Fruit fly (Drosophila melanogaster): Measurements from ENCODE around the gene CG6184.
A peak's percentile ranks its signal among the peaks of the same experiment; 100 is the strongest.

Gene CG6184

DNA sequence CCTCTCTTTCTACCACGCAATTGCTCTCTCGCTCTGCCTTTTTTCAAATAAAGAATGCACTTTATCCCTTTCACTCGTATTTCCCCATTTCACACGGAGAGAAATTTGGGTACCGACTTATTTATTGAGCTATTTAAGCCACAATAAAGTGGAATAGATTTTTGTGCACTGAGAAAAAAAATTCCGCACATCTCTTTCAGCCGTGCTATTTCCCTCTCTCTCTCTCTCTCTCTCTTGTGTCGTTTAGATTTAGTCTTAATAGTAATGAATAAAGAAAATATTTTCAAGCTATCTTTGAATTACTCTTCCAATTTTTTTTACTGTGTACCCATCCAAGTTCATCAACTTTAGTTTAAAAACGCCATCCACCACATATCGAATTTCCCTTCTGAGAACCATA, 34.1 kb downstream of the CG6184 start (continued):
- TF ChIP-seq pnt (GFP tag; optimal IDR thresholded peaks at IDR 0.05) = peak; percentile 57
- TF ChIP-seq Dek (tag; optimal IDR thresholded peaks at IDR 0.05) = peak; percentile 33
- no peak for TF ChIP-seq CG8290 (GFP tag; optimal IDR thresholded peaks at IDR 0.05)
- TF ChIP-seq CG8290 (tag; optimal IDR thresholded peaks at IDR 0.05) = no peak
- no peak for TF ChIP-seq CG1602 (GFP tag; optimal IDR thresholded peaks at IDR 0.05)
- TF ChIP-seq chn (GFP tag; optimal IDR thresholded peaks at IDR 0.05) = peak; percentile 19
- TF ChIP-seq CG3163 (GFP tag; optimal IDR thresholded peaks at IDR 0.05) = peak; percentile 19
- no peak for TF ChIP-seq CG4328 (GFP tag; optimal IDR thresholded peaks at IDR 0.05)
- TF ChIP-seq CG3995 (GFP tag; optimal IDR thresholded peaks at IDR 0.05) = no peak
- TF ChIP-seq CG7745 (tag; optimal IDR thresholded peaks at IDR 0.05) = no peak
- TF ChIP-seq sr (GFP tag; IDR thresholded peaks at IDR 0.05) = no peak
- peak; percentile 10 for TF ChIP-seq cwo (GFP tag; optimal IDR thresholded peaks at IDR 0.05)
- TF ChIP-seq CG1832 (GFP tag; optimal IDR thresholded peaks at IDR 0.05) = no peak
- no peak for TF ChIP-seq CG12104 (GFP tag; optimal IDR thresholded peaks at IDR 0.05)
- TF ChIP-seq hth (optimal IDR thresholded peaks at IDR 0.05) = no peak
- TF ChIP-seq sd (tag; optimal IDR thresholded peaks at IDR 0.05) = no peak
- TF ChIP-seq E2f2 (GFP tag; IDR thresholded peaks at IDR 0.05) = no peak; the same call in 1 of the 2 replicates
- peak; percentile 27 for TF ChIP-seq CG6254 (GFP tag; optimal IDR thresholded peaks at IDR 0.05)
- peak; percentile 56 for TF ChIP-seq CG8944 (GFP tag; optimal IDR thresholded peaks at IDR 0.05)
- TF ChIP-seq sc (optimal IDR thresholded peaks at IDR 0.05) = no peak
- TF ChIP-seq sc (GFP tag; optimal IDR thresholded peaks at IDR 0.05) = peak; percentile 11
- no peak for TF ChIP-seq gcm (GFP tag; optimal IDR thresholded peaks at IDR 0.05)
- peak; percentile 6 for TF ChIP-seq nerfin-1 (tag; optimal IDR thresholded peaks at IDR 0.05)
- TF ChIP-seq CG15601 (tag; optimal IDR thresholded peaks at IDR 0.05) = peak; percentile 19
- TF ChIP-seq Lhr (GFP tag; optimal IDR thresholded peaks at IDR 0.05) = peak; percentile 10
- peak; percentile 44 for TF ChIP-seq Atf3 (GFP tag; optimal IDR thresholded peaks at IDR 0.05)
- peak; percentile 16 for TF ChIP-seq scrt (GFP tag; optimal IDR thresholded peaks at IDR 0.05)
- TF ChIP-seq CG16815 (GFP tag; optimal IDR thresholded peaks at IDR 0.05) = peak; percentile 14
- TF ChIP-seq CG7556 (GFP tag; optimal IDR thresholded peaks at IDR 0.05) = peak; percentile 21
- peak; percentile 18 for TF ChIP-seq jumu (GFP tag; optimal IDR thresholded peaks at IDR 0.05)
- no peak for TF ChIP-seq schlank (tag; optimal IDR thresholded peaks at IDR 0.05)
- no peak for TF ChIP-seq CG31365 (tag; optimal IDR thresholded peaks at IDR 0.05)
- peak; percentile 1 for TF ChIP-seq Max (GFP tag; optimal IDR thresholded peaks at IDR 0.05)
- TF ChIP-seq CG1024 (GFP tag; IDR thresholded peaks at IDR 0.05) = no peak
- peak; percentile 57; the same call in 2 of the 3 replicates for TF ChIP-seq tgo (GFP tag; IDR thresholded peaks at IDR 0.05)
- TF ChIP-seq CG9932 (GFP tag; IDR thresholded peaks at IDR 0.05) = peak; percentile 54; the same call in 1 of the 2 replicates
- TF ChIP-seq CG6765 (GFP tag; optimal IDR thresholded peaks at IDR 0.05) = no peak
- TF ChIP-seq ci (GFP tag; IDR thresholded peaks at IDR 0.05) = peak; percentile 74; the same call in 2 of the 3 replicates
- peak; percentile 66 for TF ChIP-seq CG2678 (tag; optimal IDR thresholded peaks at IDR 0.05)
- TF ChIP-seq eyg (GFP tag; optimal IDR thresholded peaks at IDR 0.05) = no peak
- TF ChIP-seq corto (GFP tag; optimal IDR thresholded peaks at IDR 0.05) = no peak
- TF ChIP-seq Blimp-1 (GFP tag; optimal IDR thresholded peaks at IDR 0.05) = peak; percentile 60
- peak; percentile 31 for TF ChIP-seq CHES-1-like (GFP tag; optimal IDR thresholded peaks at IDR 0.05)
- TF ChIP-seq sna (GFP tag; IDR thresholded peaks at IDR 0.05; ENCODE audit: partially characterized antibody) = no peak
- peak; percentile 56 for TF ChIP-seq CG13624 (GFP tag; optimal IDR thresholded peaks at IDR 0.05)
- TF ChIP-seq unpg (GFP tag; optimal IDR thresholded peaks at IDR 0.05) = peak; percentile 68
- peak; percentile 69 for TF ChIP-seq Asciz (GFP tag; optimal IDR thresholded peaks at IDR 0.05)
- peak; percentile 55 for TF ChIP-seq lab (GFP tag; optimal IDR thresholded peaks at IDR 0.05)
- TF ChIP-seq ftz-f1 (GFP tag; optimal IDR thresholded peaks at IDR 0.05) = no peak
- TF ChIP-seq zfh1 (GFP tag; IDR thresholded peaks at IDR 0.05) = peak; percentile 76
- TF ChIP-seq CG12219 (GFP tag; optimal IDR thresholded peaks at IDR 0.05) = peak; percentile 9
